Fruit fly (Drosophila melanogaster) whole organism, embryonic: Measurements from ENCODE around the gene Twdlalpha.

ENCODE experiments used
- Atf3 ChIP-seq: fragments of 200-800 bp; sonication (Bioruptor generic); optimal IDR thresholded peaks from 3 replicates; lab custom pipeline; 2016; ENCODE audit warnings: missing biosample characterization, missing genetic modification characterization
- Blimp-1 ChIP-seq: fragments of 200-800 bp; sonication (Bioruptor generic); optimal IDR thresholded peaks from 3 replicates; lab custom pipeline; 2018; ENCODE audit warnings: missing biosample characterization, missing genetic modification characterization, mild to moderate bottlenecking, moderate library complexity, missing genetic modification reagents
- BtbVII ChIP-seq: fragments of 200-800 bp; sonication (Bioruptor generic); optimal IDR thresholded peaks from 3 replicates; lab custom pipeline; 2017; ENCODE audit warnings: missing biosample characterization, mild to moderate bottlenecking, missing genetic modification characterization
- Bteb2 ChIP-seq: fragments of 200-800 bp; sonication (Bioruptor generic); optimal IDR thresholded peaks from 2 replicates; lab custom pipeline; 2016; ENCODE audit warnings: missing biosample characterization, missing genetic modification characterization
- CG11560 ChIP-seq: fragments of 200-800 bp; sonication (Bioruptor generic); IDR thresholded peaks from 3 replicates; pipeline ENCODE4 v1.3.6; 2022; ENCODE audit warnings: missing biosample characterization, missing genetic modification characterization
- CG12744 ChIP-seq: fragments of 200-800 bp; sonication (Bioruptor generic); optimal IDR thresholded peaks from 2 replicates; lab custom pipeline; 2016; ENCODE audit warnings: missing biosample characterization, missing genetic modification characterization
- CG13775 ChIP-seq: fragments of 200-800 bp; sonication (Bioruptor generic); optimal IDR thresholded peaks from 3 replicates; lab custom pipeline; 2017; ENCODE audit warnings: missing biosample characterization, mild to moderate bottlenecking, missing genetic modification characterization
- CG17912 ChIP-seq: fragments of 200-800 bp; sonication (Bioruptor generic); optimal IDR thresholded peaks from 2 replicates; lab custom pipeline; 2018; ENCODE audit warnings: missing biosample characterization, mild to moderate bottlenecking, missing genetic modification characterization
- CG18476 ChIP-seq: fragments of 200-800 bp; sonication (Bioruptor generic); optimal IDR thresholded peaks from 2 replicates; lab custom pipeline; 2016; ENCODE audit warnings: missing biosample characterization, mild to moderate bottlenecking, missing genetic modification characterization
- CG2120 ChIP-seq: fragments of 200-800 bp; sonication (Bioruptor generic); optimal IDR thresholded peaks from 3 replicates; lab custom pipeline; 2016; ENCODE audit warnings: missing biosample characterization, missing genetic modification characterization
- CG32767 ChIP-seq: fragments of 200-800 bp; sonication (Bioruptor generic); IDR thresholded peaks from 2 replicates; pipeline ENCODE4 v1.3.6; 2022; ENCODE audit warnings: missing biosample characterization, missing genetic modification characterization
- CG34376 ChIP-seq: fragments of 200-800 bp; sonication (Bioruptor generic); optimal IDR thresholded peaks from 2 replicates; lab custom pipeline; 2018; ENCODE audit warnings: missing biosample characterization, mild to moderate bottlenecking, missing genetic modification characterization
- CG6689 ChIP-seq: fragments of 200-800 bp; sonication (Bioruptor generic); IDR thresholded peaks from 2 replicates; pipeline ENCODE4 v1.3.6; 2022; ENCODE audit warnings: missing biosample characterization, missing genetic modification characterization
- CG6854 ChIP-seq: fragments of 200-800 bp; sonication (Bioruptor generic); optimal IDR thresholded peaks from 3 replicates; lab custom pipeline; 2017; ENCODE audit warnings: missing biosample characterization, mild to moderate bottlenecking, missing genetic modification characterization
- CG7928 ChIP-seq: fragments of 200-800 bp; sonication (Bioruptor generic); optimal IDR thresholded peaks from 2 replicates; lab custom pipeline; 2017; ENCODE audit warnings: missing biosample characterization, mild to moderate bottlenecking, missing genetic modification characterization
- CG9215 ChIP-seq: fragments of 200-800 bp; sonication (Bioruptor generic); IDR thresholded peaks from 2 replicates; pipeline ENCODE4 v1.3.6; 2022; ENCODE audit warnings: missing biosample characterization, missing genetic modification characterization
- CoRest ChIP-seq: fragments of 200-800 bp; sonication (Bioruptor generic); optimal IDR thresholded peaks from 3 replicates; lab custom pipeline; 2018; ENCODE audit warnings: missing biosample characterization, mild to moderate bottlenecking, missing genetic modification characterization, moderate library complexity
- Fer2 ChIP-seq: fragments of 200-800 bp; sonication (Bioruptor generic); optimal IDR thresholded peaks from 2 replicates; lab custom pipeline; 2018; ENCODE audit warnings: missing biosample characterization, mild to moderate bottlenecking, missing genetic modification characterization, moderate library complexity
- HLH4C ChIP-seq: fragments of 200-800 bp; sonication (Bioruptor generic); IDR thresholded peaks from 3 replicates; pipeline ENCODE4 v1.3.6; 2022; ENCODE audit warnings: missing biosample characterization, missing genetic modification characterization; ENCODE audit not compliant: partially characterized antibody
- Hr51 ChIP-seq, 2 experiments: fragments of 200-800 bp; sonication (Bioruptor generic); optimal IDR thresholded peaks; 2 replicates in 1 of 2; 3 replicates in 1 of 2; lab custom pipeline; 2016 to 2018; ENCODE audit warnings: missing biosample characterization in 2 of 2, missing genetic modification characterization in 2 of 2, mild to moderate bottlenecking in 1 of 2, moderate library complexity in 1 of 2
- Lhr ChIP-seq: fragments of 200-800 bp; sonication (Bioruptor generic); optimal IDR thresholded peaks from 3 replicates; lab custom pipeline; 2017; ENCODE audit warnings: mild to moderate bottlenecking, missing biosample characterization, missing genetic modification reagents, missing genetic modification characterization
- Mrtf ChIP-seq: fragments of 200-800 bp; sonication (Bioruptor generic); IDR thresholded peaks from 3 replicates; pipeline ENCODE4 v1.3.6; 2022; ENCODE audit warnings: missing biosample characterization, missing genetic modification characterization
- Myb ChIP-seq: fragments of 200-800 bp; sonication (Bioruptor generic); optimal IDR thresholded peaks from 2 replicates; lab custom pipeline; 2016; ENCODE audit warnings: missing biosample characterization, missing genetic modification characterization
- Spps ChIP-seq: fragments of 200-800 bp; sonication (Bioruptor generic); optimal IDR thresholded peaks from 2 replicates; lab custom pipeline; 2018; ENCODE audit warnings: missing biosample characterization, mild to moderate bottlenecking, missing genetic modification characterization
- Ssrp ChIP-seq: fragments of 200-800 bp; sonication (Bioruptor generic); optimal IDR thresholded peaks from 2 replicates; lab custom pipeline; 2018; ENCODE audit warnings: missing biosample characterization, mild to moderate bottlenecking, missing genetic modification characterization, moderate library complexity
- Usf ChIP-seq: fragments of 200-800 bp; sonication (Bioruptor generic); optimal IDR thresholded peaks from 2 replicates; lab custom pipeline; 2017; ENCODE audit warnings: missing genotype, missing biosample characterization, missing genetic modification characterization
- Xbp1 ChIP-seq: fragments of 200-800 bp; sonication (Bioruptor generic); optimal IDR thresholded peaks from 3 replicates; lab custom pipeline; 2016; ENCODE audit warnings: missing biosample characterization, mild to moderate bottlenecking, missing genetic modification characterization
- bbx ChIP-seq: fragments of 200-800 bp; sonication (Bioruptor generic); IDR thresholded peaks from 2 replicates; pipeline ENCODE4 v1.3.6; 2022; ENCODE audit warnings: missing biosample characterization, missing genetic modification characterization; ENCODE audit not compliant: partially characterized antibody
- bcd ChIP-seq: fragments of 200-800 bp; sonication (Bioruptor generic); optimal IDR thresholded peaks from 2 replicates; lab custom pipeline; 2017; ENCODE audit warnings: missing biosample characterization, mild to moderate bottlenecking, missing genetic modification characterization
- bigmax ChIP-seq: fragments of 200-800 bp; sonication (Bioruptor generic); optimal IDR thresholded peaks from 2 replicates; lab custom pipeline; 2018; ENCODE audit warnings: missing biosample characterization, mild to moderate bottlenecking, missing genetic modification characterization
- cas ChIP-seq: fragments of 200-800 bp; sonication (Bioruptor generic); IDR thresholded peaks from 2 replicates; pipeline ENCODE4 v1.3.6; 2022; ENCODE audit warnings: missing biosample characterization, missing genetic modification characterization
- cato ChIP-seq: fragments of 200-800 bp; sonication (Bioruptor generic); optimal IDR thresholded peaks from 2 replicates; lab custom pipeline; 2016; ENCODE audit warnings: missing biosample characterization, missing genetic modification characterization, borderline replicate concordance
- cg ChIP-seq: fragments of 200-800 bp; sonication (Bioruptor generic); optimal IDR thresholded peaks from 3 replicates; lab custom pipeline; 2019; ENCODE audit warnings: missing biosample characterization, mild to moderate bottlenecking, missing genetic modification characterization, moderate library complexity
- crp ChIP-seq, 2 experiments: fragments of 200-800 bp; sonication (Bioruptor generic); optimal IDR thresholded peaks; 2 replicates in 1 of 2; 3 replicates in 1 of 2; lab custom pipeline; 2017; ENCODE audit warnings: missing biosample characterization in 2 of 2, missing genetic modification characterization in 2 of 2, mild to moderate bottlenecking in 1 of 2, moderate library complexity in 1 of 2
- en ChIP-seq: fragments of 200-800 bp; sonication (Bioruptor generic); optimal IDR thresholded peaks from 2 replicates; lab custom pipeline; 2016; ENCODE audit warnings: missing biosample characterization, missing genetic modification characterization
- fd64A ChIP-seq: fragments of 200-800 bp; sonication (Bioruptor generic); optimal IDR thresholded peaks from 3 replicates; lab custom pipeline; 2018; ENCODE audit warnings: missing biosample characterization, mild to moderate bottlenecking, missing genetic modification characterization
- gro ChIP-seq: fragments of 200-800 bp; sonication (Bioruptor generic); optimal IDR thresholded peaks from 2 replicates; lab custom pipeline; 2016; ENCODE audit warnings: missing biosample characterization, missing genetic modification characterization
- h ChIP-seq: fragments of >200 bp; optimal IDR thresholded peaks from 2 replicates; lab custom pipeline; 2017
- ken ChIP-seq: fragments of 200-800 bp; sonication (Bioruptor generic); IDR thresholded peaks from 3 replicates; pipeline ENCODE4 v1.3.6; 2022; ENCODE audit warnings: missing biosample characterization, missing genetic modification characterization
- knrl ChIP-seq: fragments of 200-800 bp; sonication (Bioruptor generic); IDR thresholded peaks from 3 replicates; pipeline ENCODE4 v1.3.6; 2022; ENCODE audit warnings: missing biosample characterization, missing genetic modification characterization; ENCODE audit not compliant: partially characterized antibody
- nerfin-2 ChIP-seq: fragments of 200-800 bp; sonication (Bioruptor generic); IDR thresholded peaks from 2 replicates; pipeline ENCODE4 v1.3.6; 2022; ENCODE audit warnings: missing biosample characterization, missing genetic modification characterization; ENCODE audit not compliant: partially characterized antibody
- otp ChIP-seq: fragments of 200-800 bp; sonication (Bioruptor generic); IDR thresholded peaks from 3 replicates; pipeline ENCODE4, ENCODE4 v1.3.6; 2022; ENCODE audit warnings: missing biosample characterization, missing genetic modification characterization
- phol ChIP-seq: fragments of 200-800 bp; sonication (Bioruptor generic); optimal IDR thresholded peaks from 3 replicates; lab custom pipeline; 2018; ENCODE audit warnings: missing biosample characterization, mild to moderate bottlenecking, missing genetic modification characterization, moderate library complexity
- pita ChIP-seq: fragments of 200-800 bp; sonication (Bioruptor generic); optimal IDR thresholded peaks from 2 replicates; lab custom pipeline; 2017; ENCODE audit warnings: missing biosample characterization, mild to moderate bottlenecking, missing genetic modification characterization
- pum ChIP-seq: fragments of 200-800 bp; sonication (Bioruptor generic); optimal IDR thresholded peaks from 2 replicates; lab custom pipeline; 2016; ENCODE audit warnings: missing biosample characterization, missing genetic modification characterization
- seq ChIP-seq: fragments of 200-800 bp; sonication (Bioruptor generic); IDR thresholded peaks from 2 replicates; pipeline ENCODE4 v1.3.6; 2022; ENCODE audit warnings: missing biosample characterization, missing genetic modification characterization
- sr ChIP-seq: fragments of 200-800 bp; sonication (Bioruptor generic); IDR thresholded peaks from 3 replicates; pipeline ENCODE4 v1.3.6; 2022; ENCODE audit warnings: missing biosample characterization, missing genetic modification characterization
- wek ChIP-seq: fragments of 200-800 bp; sonication (Bioruptor generic); optimal IDR thresholded peaks from 3 replicates; lab custom pipeline; 2018; ENCODE audit warnings: missing biosample characterization, mild to moderate bottlenecking, missing genetic modification characterization, moderate library complexity

The Twdlalpha gene

dm6 chrX:16782175-16782916 is 39.7 kb downstream of the Twdlalpha start (continued):
- TF ChIP-seq Xbp1 (GFP tag; lab: Kevin White, UChicago) (peak; percentile 63), crp (GFP tag; optimal IDR thresholded peaks at IDR 0.05; lab: Kevin White, UChicago) (peak in 1 of 2 experiments; percentile 3), Blimp-1 (GFP tag; lab: Kevin White, UChicago) (peak; percentile 28), cas (GFP tag; lab: Robert Waterston, UW) (0 out of 2 replicates have a peak, but pooled peaks have one; percentile 15), gro (GFP tag; lab: Kevin White, UChicago) (no peak), Fer2 (tag; lab: Kevin White, UChicago) (no peak), phol (tag; lab: Kevin White, UChicago) (peak; percentile 55), Ssrp (tag; lab: Kevin White, UChicago) (peak; percentile 42), bigmax (GFP tag; lab: Kevin White, UChicago) (no peak), seq (GFP tag; lab: Robert Waterston, UW) (peak; percentile 68), en (GFP tag; lab: Kevin White, UChicago) (no peak), nerfin-2 (GFP tag; lab: Robert Waterston, UW) (no peak), Hr51 (GFP tag; optimal IDR thresholded peaks at IDR 0.05; lab: Kevin White, UChicago) (peak in 1 of 2 experiments; percentile 69), Myb (GFP tag; lab: Kevin White, UChicago) (peak; percentile 31), sr (GFP tag; lab: Robert Waterston, UW) (peak; percentile 90), pum (GFP tag; lab: Kevin White, UChicago) (peak; percentile 23), pita (GFP tag; lab: Kevin White, UChicago) (no peak), Lhr (GFP tag; lab: Kevin White, UChicago) (no peak), CG17912 (no peak), Mrtf (0 out of 3 replicates have a peak, but pooled peaks have one; percentile 37), BtbVII (GFP tag; lab: Kevin White, UChicago) (peak; percentile 54), CG6689 (GFP tag; lab: Robert Waterston, UW) (peak; percentile 41; the same call in 1 of the 2 replicates), Usf (no peak), Bteb2 (GFP tag; lab: Kevin White, UChicago) (peak; percentile 3), CG13775 (GFP tag; lab: Kevin White, UChicago) (peak; percentile 32), CG12744 (GFP tag; lab: Kevin White, UChicago) (no peak), fd64A (no peak), CG32767 (GFP tag; lab: Robert Waterston, UW) (peak; percentile 32; the same call in 1 of the 2 replicates), h (lab: Kevin White, UChicago) (no peak), CG6854 (peak; percentile 1), cg (GFP tag; lab: Kevin White, UChicago) (no peak), bcd (GFP tag; lab: Kevin White, UChicago) (peak; percentile 48), CG11560 (tag; lab: Robert Waterston, UW) (0 out of 3 replicates have a peak, but pooled peaks have one; percentile 19), CG9215 (peak; percentile 29; the same call in 1 of the 2 replicates), wek (no peak), bbx (GFP tag; lab: Robert Waterston, UW) (no peak), cato (GFP tag; lab: Kevin White, UChicago) (no peak), Atf3 (GFP tag; lab: Kevin White, UChicago) (no peak), CG2120 (GFP tag; lab: Kevin White, UChicago) (peak; percentile 60), HLH4C (no peak), knrl (no peak), CoRest (tag; lab: Kevin White, UChicago) (peak; percentile 53), ken (GFP tag; lab: Robert Waterston, UW) (peak; percentile 33; the same call in 1 of the 3 replicates), CG34376 (GFP tag; lab: Kevin White, UChicago) (peak; percentile 32), CG7928 (no peak), Spps (tag; lab: Kevin White, UChicago) (no peak), otp (peak; percentile 60; the same call in 1 of the 3 replicates), CG18476 (peak; percentile 34)
